Worm (Caenorhabditis elegans) whole organism, young adult: Measurements from ENCODE around the gene sec-16A.2.

Experiments
- C17E4.6 ChIP-seq: fragments of 200-800 bp; sonication (Bioruptor generic); IDR thresholded peaks from 2 replicates; pipeline ENCODE4 v1.3.6; 2022; ENCODE audit warnings: missing genetic modification reagents, missing genetic modification characterization, missing compliant biosample characterization
- F23B12.7 ChIP-seq: sonication (generic microtip); optimal IDR thresholded peaks from 2 replicates; lab custom pipeline; 2017; ENCODE audit warnings: missing genetic modification characterization, mild to moderate bottlenecking, missing compliant biosample characterization, antibody characterized with exemption, moderate library complexity; ENCODE audit not compliant: insufficient read depth
- F33H1.4 ChIP-seq: fragments of 200-800 bp; sonication (Bioruptor generic); IDR thresholded peaks from 2 replicates; pipeline ENCODE4 v1.3.6; 2022; ENCODE audit warnings: missing genetic modification reagents, missing genetic modification characterization, missing compliant biosample characterization
- F37B4.10 ChIP-seq: fragments of 200-800 bp; sonication (Bioruptor generic); IDR thresholded peaks from 2 replicates; pipeline ENCODE4 v1.3.6; 2022; ENCODE audit warnings: missing genetic modification characterization, missing compliant biosample characterization
- K11D2.4 ChIP-seq: fragments of 200-800 bp; sonication (Bioruptor generic); IDR thresholded peaks from 2 replicates; pipeline ENCODE4 v1.3.6; 2022; ENCODE audit warnings: missing genetic modification reagents, missing genetic modification characterization, missing compliant biosample characterization
- K12H6.12 ChIP-seq: fragments of 200-800 bp; sonication (Bioruptor generic); optimal IDR thresholded peaks from 2 replicates; lab custom pipeline; 2018; ENCODE audit warnings: mild to moderate bottlenecking, missing genetic modification characterization, missing compliant biosample characterization
- T07F8.4 ChIP-seq: sonication (generic microtip); optimal IDR thresholded peaks from 2 replicates; lab custom pipeline; 2016; ENCODE audit warnings: mild to moderate bottlenecking, missing genetic modification characterization, moderate library complexity, missing compliant biosample characterization
- Y56A3A.18 ChIP-seq: fragments of 200-800 bp; sonication (Bioruptor generic); IDR thresholded peaks from 2 replicates; pipeline ENCODE4 v1.3.6; 2022; ENCODE audit warnings: missing genetic modification reagents, missing genetic modification characterization, missing compliant biosample characterization
- Y79H2A.3 ChIP-seq: fragments of 200-800 bp; sonication (Bioruptor generic); conservative IDR thresholded peaks from 2 replicates; pipeline ENCODE4 v1.3.6; 2022; ENCODE audit warnings: missing genetic modification reagents, missing genetic modification characterization, missing compliant biosample characterization
- Y95B8A.8 ChIP-seq: fragments of 200-800 bp; sonication (Bioruptor generic); IDR thresholded peaks from 2 replicates; pipeline ENCODE4 v1.3.6; 2022; ENCODE audit warnings: missing genetic modification reagents, missing genetic modification characterization, missing compliant biosample characterization
- ama-1 ChIP-seq, 3 experiments: fragments of 150-350 bp in 1 of 3; sonication (generic microtip) in 2 of 3; optimal IDR thresholded peaks; 2 replicates each; lab custom pipeline; 2014 to 2018; ENCODE audit warnings: missing biosample characterization in 2 of 3, missing genetic modification characterization in 2 of 3, missing genetic modification reagents in 2 of 3
- athp-1 ChIP-seq: sonication (generic microtip); optimal IDR thresholded peaks from 2 replicates; lab custom pipeline; 2017; ENCODE audit warnings: mild to moderate bottlenecking, missing genetic modification characterization, missing compliant biosample characterization
- attf-3 ChIP-seq: fragments of 200-800 bp; sonication (Bioruptor generic); conservative IDR thresholded peaks from 2 replicates; pipeline ENCODE4 v1.3.6; 2022; ENCODE audit warnings: missing genetic modification reagents, missing genetic modification characterization, missing compliant biosample characterization
- bed-2 ChIP-seq: fragments of 200-800 bp; sonication (Bioruptor generic); IDR thresholded peaks from 2 replicates; pipeline ENCODE4 v1.3.6; 2022; ENCODE audit warnings: missing genetic modification reagents, missing genetic modification characterization, missing compliant biosample characterization
- cebp-1 ChIP-seq, 2 experiments: fragments of 200-800 bp in 1 of 2; sonication (Bioruptor generic) in 1 of 2; sonication (generic microtip) in 1 of 2; IDR thresholded peaks in 1 of 2; optimal IDR thresholded peaks in 1 of 2; 2 replicates each; pipeline versions ENCODE4 v1.3.6 to Lab custom; 2017 to 2022; ENCODE audit warnings: missing compliant biosample characterization in 2 of 2, missing genetic modification characterization in 2 of 2, mild to moderate bottlenecking in 1 of 2, missing genetic modification reagents in 1 of 2, moderate library complexity in 1 of 2
- ceh-27 ChIP-seq: fragments of 200-800 bp; sonication (Bioruptor generic); optimal IDR thresholded peaks from 2 replicates; lab custom pipeline; 2018; ENCODE audit warnings: mild to moderate bottlenecking, missing genetic modification characterization, moderate library complexity, missing compliant biosample characterization
- ceh-79 ChIP-seq: sonication (generic microtip); optimal IDR thresholded peaks from 2 replicates; lab custom pipeline; 2017; ENCODE audit warnings: mild to moderate bottlenecking, missing genetic modification characterization, missing compliant biosample characterization
- chd-7 ChIP-seq: sonication (generic microtip); optimal IDR thresholded peaks from 2 replicates; lab custom pipeline; 2016; ENCODE audit warnings: mild to moderate bottlenecking, missing genetic modification characterization, moderate library complexity, missing compliant biosample characterization
- dpl-1 ChIP-seq: fragments of 150-350 bp; optimal IDR thresholded peaks from 2 replicates; lab custom pipeline; 2014; ENCODE audit warnings: missing biosample characterization, missing genetic modification reagents, missing genetic modification characterization
- egl-18 ChIP-seq: fragments of 200-800 bp; sonication (Bioruptor generic); IDR thresholded peaks from 2 replicates; pipeline ENCODE4 v1.3.6; 2022; ENCODE audit warnings: missing genetic modification reagents, missing genetic modification characterization, missing compliant biosample characterization
- ekl-4 ChIP-seq: fragments of 200-800 bp; sonication (Bioruptor generic); IDR thresholded peaks from 2 replicates; pipeline ENCODE4 v1.3.6; 2022; ENCODE audit warnings: missing genetic modification reagents, missing genetic modification characterization, missing compliant biosample characterization
- let-607 ChIP-seq, 2 experiments: fragments of 200-800 bp in 1 of 2; sonication (Bioruptor generic) in 1 of 2; sonication (generic microtip) in 1 of 2; optimal IDR thresholded peaks; 2 replicates each; lab custom pipeline; 2016 to 2018; ENCODE audit warnings: mild to moderate bottlenecking in 2 of 2, missing compliant biosample characterization in 2 of 2, missing genetic modification characterization in 2 of 2, moderate library complexity in 2 of 2, missing genotype in 1 of 2
- lin-26 ChIP-seq: fragments of 200-800 bp; sonication (Bioruptor generic); IDR thresholded peaks from 2 replicates; pipeline ENCODE4 v1.3.6; 2022; ENCODE audit warnings: missing genetic modification reagents, missing genetic modification characterization, missing compliant biosample characterization
- lin-54 ChIP-seq: fragments of 200-800 bp; sonication (Bioruptor generic); optimal IDR thresholded peaks from 2 replicates; lab custom pipeline; 2018; ENCODE audit warnings: mild to moderate bottlenecking, missing genetic modification characterization, missing compliant biosample characterization
- madf-10 ChIP-seq: sonication (generic microtip); optimal IDR thresholded peaks from 2 replicates; lab custom pipeline; 2016; ENCODE audit warnings: mild to moderate bottlenecking, missing genetic modification characterization, missing compliant biosample characterization
- mcd-1 ChIP-seq: fragments of 200-800 bp; sonication (Bioruptor generic); IDR thresholded peaks from 2 replicates; pipeline ENCODE4 v1.3.6; 2022; ENCODE audit warnings: missing genetic modification reagents, missing genetic modification characterization, missing compliant biosample characterization
- mel-28 ChIP-seq: sonication (generic microtip); optimal IDR thresholded peaks from 2 replicates; lab custom pipeline; 2016; ENCODE audit warnings: borderline replicate concordance, mild to moderate bottlenecking, missing genetic modification characterization, missing compliant biosample characterization
- nhr-120 ChIP-seq: fragments of 200-800 bp; sonication (Bioruptor generic); IDR thresholded peaks from 2 replicates; pipeline ENCODE4 v1.3.6; 2022; ENCODE audit warnings: missing genetic modification characterization, missing compliant biosample characterization
- nhr-179 ChIP-seq: sonication (generic microtip); optimal IDR thresholded peaks from 2 replicates; lab custom pipeline; 2016; ENCODE audit warnings: mild to moderate bottlenecking, missing genetic modification characterization, missing compliant biosample characterization
- nhr-27 ChIP-seq: fragments of 200-800 bp; sonication (Bioruptor generic); optimal IDR thresholded peaks from 2 replicates; lab custom pipeline; 2018; ENCODE audit warnings: mild to moderate bottlenecking, missing genetic modification characterization, moderate library complexity, missing compliant biosample characterization
- nhr-80 ChIP-seq: sonication (generic microtip); optimal IDR thresholded peaks from 2 replicates; lab custom pipeline; 2016; ENCODE audit warnings: missing genetic modification characterization, missing compliant biosample characterization
- nhr-90 ChIP-seq: sonication (generic microtip); optimal IDR thresholded peaks from 2 replicates; lab custom pipeline; 2016; ENCODE audit warnings: missing genotype, mild to moderate bottlenecking, missing genetic modification characterization, missing compliant biosample characterization
- rec-8 ChIP-seq, 2 experiments: sonication (generic microtip); optimal IDR thresholded peaks; 2 replicates each; lab custom pipeline; 2016; ENCODE audit warnings: mild to moderate bottlenecking in 2 of 2, missing genetic modification characterization in 2 of 2, missing genetic modification reagents in 2 of 2, missing genotype in 2 of 2, missing biosample characterization in 1 of 2, missing compliant biosample characterization in 1 of 2, moderate library complexity in 1 of 2
- rpc-1 ChIP-seq, 2 experiments: fragments of 150-350 bp in 1 of 2; sonication (generic microtip) in 1 of 2; optimal IDR thresholded peaks; 2 replicates each; lab custom pipeline; 2014 to 2018; ENCODE audit warnings: missing biosample characterization in 1 of 2, missing genetic modification characterization in 1 of 2, missing genetic modification reagents in 1 of 2, missing genotype in 1 of 2
- snpc-3.4 ChIP-seq: sonication (generic microtip); optimal IDR thresholded peaks from 2 replicates; lab custom pipeline; 2017; ENCODE audit warnings: missing genetic modification characterization, mild to moderate bottlenecking, missing compliant biosample characterization, antibody characterized with exemption, moderate library complexity, missing genotype, missing genetic modification reagents
- somi-1 ChIP-seq: fragments of 200-800 bp; sonication (Bioruptor generic); optimal IDR thresholded peaks from 2 replicates; lab custom pipeline; 2018; ENCODE audit warnings: mild to moderate bottlenecking, missing genetic modification characterization, missing compliant biosample characterization
- tlf-1 ChIP-seq: fragments of 200-800 bp; sonication (Bioruptor generic); optimal IDR thresholded peaks from 2 replicates; lab custom pipeline; 2018; ENCODE audit warnings: mild to moderate bottlenecking, missing genetic modification characterization, missing compliant biosample characterization
- unc-130 ChIP-seq: sonication (generic microtip); optimal IDR thresholded peaks from 2 replicates; lab custom pipeline; 2016; ENCODE audit warnings: missing genetic modification reagents, missing genetic modification characterization, missing compliant biosample characterization
- unc-62 ChIP-seq: fragments of 150-350 bp; optimal IDR thresholded peaks from 2 replicates; lab custom pipeline; 2014; ENCODE audit warnings: missing biosample characterization, missing genetic modification reagents, missing genetic modification characterization
- zfh-2 ChIP-seq: fragments of 200-800 bp; sonication (Bioruptor generic); conservative IDR thresholded peaks from 2 replicates; pipeline ENCODE4 v1.3.6; 2022; ENCODE audit warnings: missing genetic modification reagents, missing genetic modification characterization, missing compliant biosample characterization
- ztf-25 ChIP-seq: fragments of 200-800 bp; sonication (Bioruptor generic); IDR thresholded peaks from 2 replicates; pipeline ENCODE4 v1.3.6; 2022; ENCODE audit warnings: missing genetic modification reagents, missing genetic modification characterization, missing compliant biosample characterization
- ztf-6 ChIP-seq: fragments of 200-800 bp; sonication (Bioruptor generic); IDR thresholded peaks from 2 replicates; pipeline ENCODE4 v1.3.6; 2022; ENCODE audit warnings: missing genetic modification reagents, missing genetic modification characterization, missing compliant biosample characterization

The sec-16A.2 gene

DNA sequence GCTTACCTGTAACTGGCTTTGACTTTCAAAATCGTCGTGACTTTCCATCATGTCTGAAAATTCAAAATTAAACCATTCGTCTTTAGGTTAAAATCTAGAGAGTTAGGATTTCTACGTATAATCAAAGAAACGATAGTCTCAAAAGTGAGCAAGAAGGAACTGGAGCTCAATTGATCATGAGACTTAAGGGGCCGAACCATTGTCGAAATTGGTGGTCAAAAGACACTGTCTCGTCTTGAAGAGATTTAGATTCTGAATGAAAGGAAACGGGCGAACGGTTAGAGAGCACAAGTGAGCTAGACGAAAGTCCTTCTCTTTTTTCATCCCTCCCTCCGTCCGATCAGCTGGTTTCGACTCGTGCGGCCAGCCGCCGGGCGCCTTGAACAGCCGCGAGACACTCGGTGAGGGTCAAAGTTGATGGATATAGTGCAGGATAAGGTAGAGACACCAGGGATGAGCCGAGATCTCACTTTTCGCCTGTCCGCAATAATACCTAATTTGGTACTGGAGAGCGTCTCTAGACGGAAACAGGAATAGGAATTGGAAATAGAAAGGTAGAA is 25.8 kb upstream of the sec-16A.2 start, which contains the start of gene M60.7:
Gene M60.7, minus strand, starts transcription at position 51 of the 560 bp plus-strand sequence.
- TF ChIP-seq let-607 (tag; optimal IDR thresholded peaks at IDR 0.05; lab: Kevin White, UChicago): no peak
- no peak for TF ChIP-seq somi-1
- no peak for TF ChIP-seq lin-54 (GFP tag; lab: Kevin White, UChicago)
- TF ChIP-seq mcd-1 (GFP tag; lab: Robert Waterston, UW): no peak
- TF ChIP-seq Y56A3A.18: no peak
- TF ChIP-seq, all 124 proteins: peak for 0

DNA sequence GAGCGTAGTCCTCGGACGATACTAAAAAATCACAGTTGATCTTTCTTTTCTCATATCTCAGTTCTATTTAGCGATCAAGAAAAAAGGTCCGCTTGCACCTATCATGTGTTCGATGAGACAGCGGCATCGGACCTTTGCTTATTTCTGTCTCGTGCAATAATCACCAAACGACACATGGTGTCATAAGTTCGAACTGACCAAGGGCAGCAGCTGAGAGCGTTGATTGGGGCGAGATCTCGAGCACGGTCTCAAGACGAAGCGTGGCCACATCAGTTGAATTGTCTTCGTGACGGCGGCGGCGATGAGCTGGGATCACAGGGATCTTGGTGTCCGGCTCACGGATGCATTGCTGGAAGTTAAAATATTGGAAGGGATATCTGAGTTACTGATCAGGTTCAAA is 24.3 kb upstream of the sec-16A.2 start:
- no peak for TF ChIP-seq rec-8 (tag; optimal IDR thresholded peaks at IDR 0.05; lab: Kevin White, UChicago)
- TF ChIP-seq egl-18 (GFP tag; lab: Robert Waterston, UW): no peak
- TF ChIP-seq lin-54 (GFP tag; lab: Kevin White, UChicago): no peak
- TF ChIP-seq athp-1 (tag; lab: Kevin White, UChicago): no peak
- no peak for TF ChIP-seq nhr-27 (tag; lab: Kevin White, UChicago)
- TF ChIP-seq ztf-6: no peak
- no peak for TF ChIP-seq Y79H2A.3 (GFP tag; lab: Robert Waterston, UW)
- TF ChIP-seq Y95B8A.8 (GFP tag; lab: Robert Waterston, UW): no peak
- no peak for TF ChIP-seq K12H6.12 (tag; lab: Kevin White, UChicago)
- TF ChIP-seq zfh-2 (GFP tag; lab: Robert Waterston, UW): no peak

DNA sequence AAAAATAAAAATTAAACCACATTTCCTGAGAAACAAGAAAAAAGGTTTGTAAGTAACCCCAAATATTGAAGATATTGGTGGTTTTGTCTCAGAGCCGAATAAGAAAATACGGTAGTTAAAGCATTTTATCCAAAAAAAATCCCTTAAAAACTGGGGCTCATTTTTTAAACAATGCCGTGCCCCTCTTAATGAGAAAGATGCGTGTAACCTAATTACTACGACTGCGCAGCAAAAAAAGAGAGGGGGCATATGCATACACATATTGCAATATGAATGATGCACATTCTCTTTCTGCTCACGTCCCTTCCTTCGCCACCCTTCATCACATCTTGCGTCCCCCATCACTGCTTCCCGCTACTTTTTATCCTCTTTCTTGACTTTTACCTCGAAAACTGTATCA is 19.0 kb upstream of the sec-16A.2 start:
- no peak for TF ChIP-seq rpc-1 (optimal IDR thresholded peaks at IDR 0.05; lab: Kevin White, UChicago)
- no peak for TF ChIP-seq rpc-1 (tag; optimal IDR thresholded peaks at IDR 0.05; lab: Kevin White, UChicago)
- TF ChIP-seq madf-10 (tag; lab: Kevin White, UChicago): no peak
- no peak for TF ChIP-seq unc-62 (GFP tag; lab: Kevin White, UChicago)
- no peak for TF ChIP-seq ztf-25 (GFP tag; lab: Robert Waterston, UW)
- no peak for TF ChIP-seq ceh-79 (tag; lab: Kevin White, UChicago)
- TF ChIP-seq attf-3 (GFP tag; lab: Robert Waterston, UW): no peak
- no peak for TF ChIP-seq tlf-1 (GFP tag; lab: Kevin White, UChicago)
- no peak for TF ChIP-seq K12H6.12 (tag; lab: Kevin White, UChicago)
- TF ChIP-seq K11D2.4 (GFP tag; lab: Robert Waterston, UW): no peak
- TF ChIP-seq Y56A3A.18: no peak
- no peak for TF ChIP-seq bed-2 (GFP tag; lab: Robert Waterston, UW)
- no peak for TF ChIP-seq chd-7 (tag; lab: Kevin White, UChicago)
- TF ChIP-seq nhr-90 (tag; lab: Kevin White, UChicago): no peak
- TF ChIP-seq F23B12.7 (tag; lab: Kevin White, UChicago): no peak
- TF ChIP-seq ekl-4 (GFP tag; lab: Robert Waterston, UW): no peak
- TF ChIP-seq cebp-1 (GFP tag; IDR thresholded peaks at IDR 0.05; lab: Robert Waterston, UW): no peak
- TF ChIP-seq cebp-1 (tag; optimal IDR thresholded peaks at IDR 0.05; lab: Kevin White, UChicago): no peak
- TF ChIP-seq Y79H2A.3 (GFP tag; lab: Robert Waterston, UW): no peak
- TF ChIP-seq F37B4.10: no peak
- TF ChIP-seq unc-130: no peak
- TF ChIP-seq dpl-1 (GFP tag; lab: Kevin White, UChicago): no peak

DNA sequence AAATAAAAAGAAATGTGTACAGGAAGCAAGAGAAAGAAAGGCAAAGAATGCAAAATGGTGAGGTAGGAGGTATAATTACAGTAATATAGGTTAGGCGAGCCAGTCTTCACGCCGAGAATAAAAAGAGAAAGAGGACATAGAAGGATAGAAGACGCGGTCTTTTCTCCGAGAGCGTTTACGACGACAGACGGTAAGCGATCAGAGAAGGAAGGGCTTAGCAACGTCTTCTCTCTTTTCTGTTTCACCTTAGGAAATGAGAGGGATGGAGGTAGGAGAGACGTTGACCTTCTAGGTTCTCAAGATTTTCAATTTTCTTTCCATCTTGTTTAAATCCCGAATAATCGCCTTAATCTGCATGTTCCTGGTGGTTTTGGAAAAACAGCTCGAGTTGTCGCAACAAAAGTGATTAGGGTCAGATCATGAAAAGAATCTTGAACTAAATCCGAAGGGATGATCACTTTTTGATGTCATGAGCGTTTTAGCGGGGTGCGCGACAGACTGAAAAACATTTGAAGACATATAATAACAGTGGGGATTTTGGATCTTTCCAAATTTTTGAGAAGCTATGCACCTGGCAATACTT is 16.0 kb upstream of the sec-16A.2 start, which contains the start of gene cutl-29:
Gene cutl-29, minus strand, starts transcription at position 51 of the 583 bp plus-strand sequence.
- TF ChIP-seq zfh-2 (GFP tag; lab: Robert Waterston, UW) (no peak), T07F8.4 (no peak), ama-1 (optimal IDR thresholded peaks at IDR 0.05; lab: Kevin White, UChicago) (no peak), ama-1 (GFP tag; optimal IDR thresholded peaks at IDR 0.05; lab: Kevin White, UChicago) (no peak), snpc-3.4 (no peak), F33H1.4 (GFP tag; lab: Robert Waterston, UW) (no peak), nhr-80 (tag; lab: Kevin White, UChicago) (no peak), mel-28 (tag; lab: Kevin White, UChicago) (no peak), lin-26 (no peak), ceh-27 (GFP tag; lab: Kevin White, UChicago) (no peak), nhr-120 (GFP tag; lab: Robert Waterston, UW) (no peak), nhr-179 (no peak), C17E4.6 (GFP tag; lab: Robert Waterston, UW) (no peak)
